Worm (Caenorhabditis elegans) whole organism, mixed stage, embryonic: ENCODE measurements around the gene F28C6.5.

Experiments
- lin-13 ChIP-seq: fragments of 150-350 bp; optimal IDR thresholded peaks from 2 replicates; lab custom pipeline; 2014; ENCODE audit warnings: missing biosample characterization, missing genetic modification characterization
- nhr-12 ChIP-seq: fragments of 150-350 bp; optimal IDR thresholded peaks from 2 replicates; lab custom pipeline; 2014; ENCODE audit warnings: missing biosample characterization, missing genetic modification characterization

- TF ChIP-seq nhr-12 (tag; lab: Kevin White, UChicago) (no peak), lin-13 (tag; lab: Kevin White, UChicago) (no peak)
These were observed 13.2 kb downstream of the F28C6.5 start, which contains the start of gene T22C8.1 for ce11 chrII:8612470-8612869.
